Worm (Caenorhabditis elegans) whole organism, L4/young adult: Measurements from ENCODE around the gene nhr-275.

Source experiments
- W03F9.2 ChIP-seq: fragments of 150-350 bp; optimal IDR thresholded peaks from 2 replicates; lab custom pipeline; 2014; ENCODE audit warnings: missing biosample characterization, missing genetic modification characterization
- dao-5 ChIP-seq: sonication (generic microtip); optimal IDR thresholded peaks from 2 replicates; lab custom pipeline; 2016; ENCODE audit warnings: missing genotype, missing genetic modification characterization, moderate library complexity, missing compliant biosample characterization
- him-1 ChIP-seq: sonication (generic microtip); optimal IDR thresholded peaks from 2 replicates; lab custom pipeline; 2016; ENCODE audit warnings: missing genotype, missing genetic modification reagents, missing genetic modification characterization, missing compliant biosample characterization

nhr-275 gene

DNA sequence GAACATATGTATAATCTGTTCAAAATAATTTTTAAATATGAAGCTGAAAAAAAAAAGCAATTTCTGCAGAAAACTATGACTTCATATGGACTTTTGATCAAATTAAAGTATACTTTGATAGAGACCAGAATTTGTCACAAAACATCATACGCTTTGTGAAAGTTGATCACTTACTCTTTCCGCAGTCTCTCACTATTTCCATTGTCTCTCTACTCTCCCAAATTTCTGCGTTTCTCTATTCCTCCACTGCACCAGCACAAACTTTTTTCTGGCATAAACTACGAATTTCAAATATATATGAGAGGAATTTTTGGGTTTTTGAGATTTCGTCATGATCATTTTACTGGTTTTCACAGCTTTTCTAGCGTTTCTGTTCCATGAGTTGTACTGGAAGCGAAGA, 31.0 kb downstream of the nhr-275 start, which contains the start of gene cyp-33C4:
cyp-33C4 (plus strand) TSS at position 293 of the 400 bp plus-strand sequence.
- no peak for TF ChIP-seq dao-5 (tag; lab: Kevin White, UChicago)
- no peak for TF ChIP-seq him-1 (tag; lab: Kevin White, UChicago)
- no peak for TF ChIP-seq W03F9.2 (tag; lab: Kevin White, UChicago)

ce11 chrV:2233177-2233576, 33.7 kb downstream of the nhr-275 start, which contains the start of gene nhr-96:
TSS of gene nhr-96 (plus strand) at chrV:2233477.
- TF ChIP-seq him-1 (tag; lab: Kevin White, UChicago) (no peak), W03F9.2 (tag; lab: Kevin White, UChicago) (no peak), dao-5 (tag; lab: Kevin White, UChicago) (no peak)

DNA sequence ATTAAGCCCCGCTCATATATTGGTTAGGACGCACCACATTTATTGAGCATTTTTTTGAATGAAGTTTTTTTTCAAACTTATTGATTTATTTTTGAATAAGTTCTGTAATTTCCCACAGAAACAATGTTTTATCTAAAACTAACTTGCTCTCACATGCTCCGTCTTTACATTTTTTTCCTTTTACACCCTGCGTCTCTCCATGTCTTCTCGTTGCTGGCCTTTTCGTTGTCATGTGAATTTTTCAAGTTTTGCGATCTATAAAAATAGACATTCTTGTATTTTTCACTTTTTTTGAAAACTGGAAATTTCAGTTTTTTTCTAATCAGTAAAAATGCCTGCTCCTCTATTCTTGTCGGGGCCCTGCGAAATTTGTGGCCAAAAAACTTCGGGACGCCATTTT, 35.9 kb downstream of the nhr-275 start, which contains the start of gene nhr-134:
nhr-134 (plus strand) TSS at position 312 of the 400 bp plus-strand sequence.
- TF ChIP-seq him-1 (tag; lab: Kevin White, UChicago) (no peak), dao-5 (tag; lab: Kevin White, UChicago) (no peak), W03F9.2 (tag; lab: Kevin White, UChicago) (no peak)

- TF ChIP-seq him-1 (tag; lab: Kevin White, UChicago) (no peak), dao-5 (tag; lab: Kevin White, UChicago) (no peak), W03F9.2 (tag; lab: Kevin White, UChicago) (no peak)
Measured at ce11 chrV:2228781-2229180, 38.1 kb downstream of the nhr-275 start, which contains the start of gene nhr-126. TSS of gene nhr-126 (plus strand) at chrV:2229081.

DNA sequence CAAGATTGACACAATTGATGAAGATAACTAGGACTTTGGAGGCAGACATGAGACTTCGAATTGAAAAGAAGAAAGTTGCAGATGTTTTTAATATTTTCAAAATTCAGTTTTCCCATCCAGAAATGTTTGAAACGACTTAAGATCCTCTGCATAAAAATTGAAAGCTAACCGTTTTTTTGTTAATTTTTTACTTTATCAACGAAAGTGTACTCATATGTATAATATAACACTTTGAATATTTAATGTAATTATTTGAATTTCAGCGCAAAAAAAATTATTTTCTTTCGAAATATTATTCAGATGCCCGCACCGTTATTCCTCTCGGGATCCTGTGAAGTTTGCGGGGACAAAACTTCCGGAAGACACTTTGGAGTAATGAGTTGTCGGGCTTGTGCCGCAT, 40.0 kb downstream of the nhr-275 start, which contains the start of gene nhr-18:
nhr-18 (plus strand) TSS at position 301 of the 400 bp plus-strand sequence.
- TF ChIP-seq him-1 (tag; lab: Kevin White, UChicago) (no peak), dao-5 (tag; lab: Kevin White, UChicago) (no peak), W03F9.2 (tag; lab: Kevin White, UChicago) (no peak)

ce11 chrV:2225130-2225529, 41.7 kb downstream of the nhr-275 start, which contains the start of gene nhr-103:
TSS of gene nhr-103 (plus strand) at chrV:2225430.
- no peak for TF ChIP-seq dao-5 (tag; lab: Kevin White, UChicago)
- TF ChIP-seq W03F9.2 (tag; lab: Kevin White, UChicago), result no peak
- no peak for TF ChIP-seq him-1 (tag; lab: Kevin White, UChicago)

ce11 chrV:2221764-2222163, 45.1 kb downstream of the nhr-275 start, which contains the start of gene nhr-128:
TSS of gene nhr-128 (plus strand) at chrV:2222064.
- TF ChIP-seq dao-5 (tag; lab: Kevin White, UChicago), result no peak
- TF ChIP-seq him-1 (tag; lab: Kevin White, UChicago), result no peak
- no peak for TF ChIP-seq W03F9.2 (tag; lab: Kevin White, UChicago)

DNA sequence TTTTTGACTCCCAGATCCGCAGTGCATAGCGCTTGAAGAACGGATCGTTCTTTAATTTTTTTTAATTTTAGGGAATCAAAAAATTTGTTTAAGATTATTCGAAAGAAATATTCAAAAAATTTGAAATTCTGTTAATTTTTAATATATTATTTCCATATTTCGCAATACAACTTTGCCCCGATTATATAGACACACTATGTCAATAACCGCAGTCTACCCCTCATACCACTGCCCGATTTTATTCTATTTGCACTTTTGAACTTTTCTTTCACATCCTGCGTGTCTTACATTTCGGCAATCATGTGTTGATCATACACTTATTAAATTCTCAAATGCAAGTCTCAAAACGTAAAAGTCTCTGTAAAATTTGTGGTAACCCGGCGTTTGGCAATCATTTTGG, 48.1 kb downstream of the nhr-275 start, which contains the start of gene nhr-56:
nhr-56 (plus strand) TSS at position 202 of the 400 bp plus-strand sequence.
- TF ChIP-seq W03F9.2 (tag; lab: Kevin White, UChicago) (no peak), dao-5 (tag; lab: Kevin White, UChicago) (no peak), him-1 (tag; lab: Kevin White, UChicago) (no peak)

DNA sequence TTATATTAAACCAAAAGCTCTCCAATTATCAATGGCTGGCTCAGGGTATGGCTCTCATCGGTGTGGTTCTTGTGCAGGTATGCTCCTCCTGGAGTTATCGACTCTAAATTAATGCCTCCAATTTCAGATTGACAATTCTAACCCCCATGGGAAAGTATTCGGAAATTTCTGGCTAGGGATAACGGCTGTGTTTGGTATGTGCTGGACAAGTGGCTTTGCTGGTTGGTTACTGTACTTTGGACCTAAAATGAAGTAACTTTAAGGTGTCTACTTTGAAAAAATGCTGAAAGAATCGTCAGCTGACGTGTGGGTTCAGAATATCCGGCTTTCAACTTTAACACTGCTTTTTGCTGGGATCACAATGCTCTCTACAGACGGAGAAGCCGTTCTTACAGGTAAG, 49.9 kb downstream of the nhr-275 start:
- TF ChIP-seq dao-5 (tag; lab: Kevin White, UChicago) (no peak), W03F9.2 (tag; lab: Kevin White, UChicago) (no peak), him-1 (tag; lab: Kevin White, UChicago) (no peak)

DNA sequence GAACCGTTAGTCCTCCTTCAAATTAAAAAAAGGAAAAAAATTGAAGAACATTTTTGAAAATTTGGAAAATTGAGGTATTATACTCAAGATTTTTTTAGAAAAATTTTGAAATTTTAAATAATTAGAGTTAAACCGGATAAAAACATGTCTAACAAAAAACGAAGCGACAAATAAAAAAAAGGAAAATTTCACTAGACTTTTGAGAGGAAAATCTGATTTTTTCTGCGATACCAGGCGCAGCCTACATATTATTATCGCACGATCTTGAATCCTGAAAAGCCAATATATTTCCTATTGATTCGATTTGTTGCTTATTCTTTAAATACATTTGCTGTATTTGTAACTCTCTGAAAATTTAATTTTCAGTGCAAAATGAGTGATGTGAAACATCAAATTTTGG, 51.5 kb downstream of the nhr-275 start, which contains the start of gene nstp-8:
nstp-8 (plus strand) TSS at position 301 of the 400 bp plus-strand sequence.
- no peak for TF ChIP-seq W03F9.2 (tag; lab: Kevin White, UChicago)
- no peak for TF ChIP-seq dao-5 (tag; lab: Kevin White, UChicago)
